Worm (Caenorhabditis elegans) whole organism, dauer: Measurements from ENCODE around the gene ZC395.4.

Experiments used
- unc-62 ChIP-seq: sonication (generic microtip); optimal IDR thresholded peaks from 2 replicates; lab custom pipeline; 2017; ENCODE audit warnings: missing biosample characterization, missing genetic modification reagents, missing genetic modification characterization

Gene ZC395.4

ce11 chrIII:5254108-5254507 is 15.8 kb upstream of the ZC395.4 start, which contains the start of the genes sumv-1 and gop-1:
Gene sumv-1 (minus strand): TSS chrIII:5254187.
Gene gop-1 (plus strand): TSS chrIII:5254438.
- TF ChIP-seq unc-62 (GFP tag; lab: Kevin White, UChicago), result no peak

DNA sequence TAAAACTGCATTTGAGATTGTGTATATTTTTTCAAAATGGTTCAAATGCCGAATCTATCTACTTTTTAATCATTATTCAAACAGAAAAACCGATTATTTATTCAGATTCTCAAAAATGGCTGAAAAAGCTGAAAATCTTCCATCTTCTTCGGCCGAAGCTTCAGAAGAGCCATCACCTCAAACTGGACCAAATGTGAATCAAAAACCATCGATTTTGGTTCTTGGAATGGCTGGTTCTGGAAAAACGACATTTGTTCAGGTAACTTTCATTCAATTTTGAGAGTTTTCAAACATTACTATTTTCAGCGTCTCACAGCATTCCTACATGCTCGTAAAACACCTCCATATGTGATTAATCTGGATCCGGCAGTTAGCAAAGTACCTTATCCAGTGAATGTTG is 11.0 kb upstream of the ZC395.4 start, which contains the start of gene gop-2:
Gene gop-2, plus strand, starts transcription at position 106 of the 400 bp plus-strand sequence.
- no peak for TF ChIP-seq unc-62 (GFP tag; lab: Kevin White, UChicago)

DNA sequence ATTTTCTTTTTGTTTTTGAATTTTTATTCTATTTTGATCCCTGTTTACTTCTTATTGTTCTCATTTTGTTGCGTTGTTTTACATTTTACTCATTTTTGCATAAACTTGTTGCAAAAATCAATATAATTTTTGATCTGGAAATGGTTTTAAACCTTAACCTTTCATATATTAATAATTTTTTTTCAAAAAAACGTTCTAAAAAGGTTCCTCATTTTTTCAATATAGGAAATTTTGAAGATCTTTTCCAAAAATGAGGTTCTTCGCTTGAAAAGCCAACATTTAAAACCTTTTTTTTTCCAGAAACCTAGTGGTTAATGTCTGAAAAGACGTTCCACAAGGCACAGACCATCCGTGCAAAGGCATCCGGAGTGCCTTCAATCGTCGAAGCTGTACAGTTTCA is 9.5 kb upstream of the ZC395.4 start, which contains the start of gene gop-3:
Gene gop-3, plus strand, starts transcription at position 301 of the 400 bp plus-strand sequence.
- TF ChIP-seq unc-62 (GFP tag; lab: Kevin White, UChicago), result no peak

DNA sequence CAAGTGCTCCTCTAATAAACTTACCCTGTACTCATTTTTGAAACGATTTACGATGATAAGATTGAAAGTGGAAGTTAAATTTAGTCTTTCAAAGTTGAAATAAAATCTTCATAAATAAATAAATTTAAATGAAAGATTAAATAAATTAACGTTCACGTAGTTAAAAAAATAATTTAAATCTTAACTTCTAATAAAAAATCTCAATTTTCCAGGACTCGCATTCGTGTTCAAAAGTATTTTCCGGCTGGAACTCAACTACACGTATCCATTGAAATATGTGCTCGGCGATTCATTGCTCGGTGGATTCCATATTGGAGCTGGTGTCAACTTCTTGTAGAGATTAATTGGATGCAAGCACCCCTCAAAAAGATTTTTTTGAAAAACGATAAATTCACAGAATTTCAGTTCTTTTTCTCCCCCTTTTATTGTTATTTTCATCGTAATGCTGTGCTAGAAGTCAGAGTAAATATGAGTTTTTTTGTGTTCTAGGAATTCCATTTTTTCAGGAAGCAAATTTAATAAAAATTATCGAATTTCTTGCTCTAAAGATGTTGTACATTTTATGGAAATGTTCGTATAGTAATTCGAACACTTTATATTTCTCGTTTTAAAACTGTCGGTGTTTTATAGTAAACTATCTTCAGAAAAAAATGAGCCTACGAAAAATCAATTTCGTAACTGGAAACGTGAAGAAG is 6.5 kb upstream of the ZC395.4 start, which contains the start of the genes C34E10.9 and hap-1:
Gene C34E10.9, minus strand, starts transcription at position 101 of the 695 bp plus-strand sequence.
Gene hap-1, plus strand, starts transcription at position 645 of the 695 bp plus-strand sequence.
- TF ChIP-seq unc-62 (GFP tag; lab: Kevin White, UChicago), result no peak

- TF ChIP-seq unc-62 (GFP tag; lab: Kevin White, UChicago), result no peak
Observed at ce11 chrIII:5264813-5265212, 5.1 kb upstream of the ZC395.4 start, which contains the start of gene gro-1. Gene gro-1 (plus strand): TSS chrIII:5265113.

- TF ChIP-seq unc-62 (GFP tag; lab: Kevin White, UChicago), result no peak
Observed at ce11 chrIII:5267217-5267906, 2.6 kb upstream of the ZC395.4 start, which contains the start of gene ZC395.5. Gene ZC395.5 (plus strand): TSS chrIII:5267848.

DNA sequence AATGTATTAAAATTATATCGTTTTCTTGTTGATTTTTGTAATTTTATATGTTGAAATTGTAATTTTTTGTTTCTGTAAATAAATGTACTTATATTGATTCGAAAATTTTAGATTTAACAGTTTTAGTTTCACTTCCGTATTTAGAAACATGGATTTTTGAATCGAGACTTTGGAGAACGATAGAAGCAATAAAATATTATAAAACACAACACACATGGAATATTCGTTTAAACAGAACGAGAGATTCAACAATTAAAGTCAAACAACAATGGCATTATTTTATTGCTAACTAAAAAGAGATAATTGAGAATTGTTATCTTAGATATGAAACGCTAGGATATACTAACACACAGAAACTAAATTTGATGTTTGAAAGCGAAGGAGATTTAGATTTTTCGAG is 1.4 kb upstream of the ZC395.4 start:
- no peak for TF ChIP-seq unc-62 (GFP tag; lab: Kevin White, UChicago)

DNA sequence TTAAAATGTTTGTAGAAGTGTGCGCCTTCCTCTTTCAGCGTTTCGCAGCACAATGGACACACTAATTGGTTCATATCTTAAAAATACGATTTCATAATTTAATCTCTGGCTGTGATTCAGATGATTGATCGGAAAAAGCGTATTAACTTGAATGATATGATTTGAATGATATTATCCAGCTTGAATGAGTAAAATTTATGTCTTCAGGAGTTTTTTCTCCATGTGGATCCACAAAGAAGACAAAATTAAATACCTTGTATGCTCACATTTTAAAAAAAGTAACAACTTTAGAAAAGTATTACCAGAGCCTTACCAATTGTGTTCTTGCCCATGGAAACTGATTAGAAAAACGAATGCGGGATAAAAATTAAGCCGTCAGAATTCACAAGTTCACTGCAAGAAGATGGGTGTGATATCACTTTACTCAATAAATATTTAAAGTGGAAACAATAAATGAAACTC is 3.5 kb downstream of the ZC395.4 start, which contains the start of gene ztf-8:
Gene ztf-8, minus strand, starts transcription at position 76 of the 462 bp plus-strand sequence.
- TF ChIP-seq unc-62 (GFP tag; lab: Kevin White, UChicago), result no peak

ce11 chrIII:5274250-5274649 is 4.3 kb downstream of the ZC395.4 start:
- TF ChIP-seq unc-62 (GFP tag; lab: Kevin White, UChicago), result no peak

DNA sequence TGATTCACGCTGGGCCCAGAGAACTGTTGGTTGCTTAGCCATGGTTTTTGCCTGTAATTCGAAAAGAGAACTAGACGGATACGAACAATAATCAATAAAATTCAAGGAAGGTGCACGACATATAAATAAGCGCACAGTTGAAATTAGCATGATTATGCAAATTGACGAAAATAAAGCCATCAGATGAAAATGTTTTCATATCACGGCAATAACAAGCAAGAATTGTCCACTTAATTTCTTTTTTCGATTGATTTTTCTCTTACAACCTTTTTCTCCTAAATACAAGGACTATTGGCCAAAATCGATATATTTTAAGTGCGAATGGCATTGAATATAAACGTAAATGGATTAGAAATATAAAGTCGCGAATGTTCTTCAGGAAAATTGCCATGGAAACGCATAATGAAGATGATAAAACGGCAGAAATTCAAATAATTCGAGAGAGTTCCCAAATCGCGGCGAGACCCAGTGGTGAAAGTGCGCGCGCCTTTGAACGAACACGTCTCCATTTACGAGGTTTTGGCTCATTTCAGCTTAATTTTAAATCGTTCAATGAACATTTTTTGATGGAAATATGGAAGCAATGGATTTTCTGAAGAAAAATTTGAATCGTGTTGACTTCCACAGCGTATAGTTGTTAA is 4.9 kb downstream of the ZC395.4 start, which contains the start of the genes daf-41 and toc-1:
Gene daf-41, minus strand, starts transcription at position 51 of the 641 bp plus-strand sequence.
Gene toc-1, plus strand, starts transcription at position 537 of the 641 bp plus-strand sequence.
- TF ChIP-seq unc-62 (GFP tag; lab: Kevin White, UChicago), result no peak

DNA sequence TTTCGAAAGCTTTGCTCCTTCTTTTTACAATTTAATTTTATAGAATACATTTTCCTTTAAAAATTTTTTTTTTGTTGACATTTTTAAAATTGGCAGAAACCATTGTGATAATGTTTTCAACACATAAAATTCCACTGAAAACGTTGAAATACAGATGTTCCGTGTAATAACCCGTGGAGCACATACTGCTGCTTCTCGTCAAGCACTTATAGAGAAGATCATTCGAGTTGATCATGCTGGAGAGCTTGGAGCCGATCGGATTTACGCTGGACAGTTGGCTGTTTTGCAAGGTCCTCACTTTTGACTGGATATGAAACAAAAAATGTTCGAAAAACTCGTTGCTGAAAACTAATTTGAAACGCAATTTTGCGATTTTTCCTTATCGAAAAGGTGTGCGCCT is 7.8 kb downstream of the ZC395.4 start, which contains the start of gene clk-1:
Gene clk-1, plus strand, starts transcription at position 155 of the 400 bp plus-strand sequence.
- no peak for TF ChIP-seq unc-62 (GFP tag; lab: Kevin White, UChicago)

DNA sequence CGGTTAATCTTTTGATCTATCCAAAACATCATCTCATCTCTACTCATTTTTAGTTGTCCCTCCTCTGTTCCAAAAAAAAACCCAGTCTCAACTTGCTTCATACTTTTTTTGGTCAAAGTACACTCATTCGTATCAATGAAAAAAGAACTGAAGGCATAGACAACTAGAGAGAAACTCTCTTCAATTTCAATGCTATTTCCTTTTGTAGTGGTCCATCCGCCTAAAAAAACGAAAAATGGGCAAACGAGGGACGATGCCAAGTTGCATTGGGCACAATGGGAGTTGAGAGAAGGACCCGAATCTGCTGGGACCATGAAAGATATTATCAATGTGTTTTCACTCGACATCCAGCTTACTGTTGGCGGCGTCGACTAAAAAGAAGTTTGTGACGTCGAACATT is 10.3 kb downstream of the ZC395.4 start:
- no peak for TF ChIP-seq unc-62 (GFP tag; lab: Kevin White, UChicago)

DNA sequence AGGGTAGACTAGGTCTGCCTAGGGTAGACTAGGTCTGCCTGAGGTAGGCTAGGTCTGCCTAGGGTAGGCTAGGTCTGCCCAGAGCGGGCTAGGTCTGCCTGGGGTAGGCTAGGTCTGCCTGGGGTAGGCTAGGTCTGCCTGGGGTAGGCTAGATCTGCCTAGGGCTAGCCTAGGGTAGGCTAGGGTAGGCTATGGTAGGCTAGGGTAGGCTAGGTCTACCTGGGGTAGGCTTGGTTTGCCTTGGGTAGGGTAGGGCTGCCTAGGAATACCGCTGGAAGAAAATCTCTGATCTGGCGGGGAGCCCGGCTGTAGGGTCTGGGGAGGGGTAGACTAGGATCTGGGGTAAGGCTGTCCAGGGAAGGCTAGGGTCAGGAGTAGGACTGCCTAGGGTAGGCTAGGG is 15.6 kb downstream of the ZC395.4 start:
- TF ChIP-seq unc-62 (GFP tag; lab: Kevin White, UChicago), result no peak

DNA sequence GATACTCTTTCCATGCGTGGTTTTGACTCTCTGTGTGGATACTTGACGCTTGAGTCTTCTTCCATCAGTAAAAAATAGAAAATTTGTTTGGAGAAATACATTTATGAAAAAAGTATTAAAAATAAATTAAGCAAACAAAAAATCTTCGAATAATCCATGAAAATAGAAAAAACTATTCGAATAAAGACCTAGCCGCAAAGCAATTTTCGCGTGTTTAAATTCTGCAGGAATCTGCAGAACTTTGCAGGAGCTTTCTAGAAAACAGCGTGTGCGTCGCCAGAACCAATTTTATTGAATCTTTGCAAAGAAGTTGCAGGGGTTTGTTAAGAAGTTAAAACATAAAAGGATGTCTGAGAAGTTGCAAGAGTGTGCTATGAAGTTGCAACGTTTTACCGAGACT is 16.3 kb downstream of the ZC395.4 start, which contains the start of gene ZC395.11:
Gene ZC395.11, minus strand, starts transcription at position 101 of the 400 bp plus-strand sequence.
- TF ChIP-seq unc-62 (GFP tag; lab: Kevin White, UChicago), result no peak

ce11 chrIII:5287877-5288276 is 18.0 kb downstream of the ZC395.4 start, which contains the start of gene T15B12.1:
Gene T15B12.1 (plus strand): TSS chrIII:5288177.
- no peak for TF ChIP-seq unc-62 (GFP tag; lab: Kevin White, UChicago)
